Worm (Caenorhabditis elegans) whole organism, young adult: ENCODE data around the gene cah-3.

ENCODE experiments used
- C06A6.2 ChIP-seq: fragments of 200-800 bp; sonication (Bioruptor generic); conservative IDR thresholded peaks from 2 replicates; pipeline ENCODE4 v1.3.6; 2022; ENCODE audit warnings: missing genetic modification characterization, missing compliant biosample characterization
- C17E4.6 ChIP-seq: fragments of 200-800 bp; sonication (Bioruptor generic); IDR thresholded peaks from 2 replicates; pipeline ENCODE4 v1.3.6; 2022; ENCODE audit warnings: missing genetic modification reagents, missing genetic modification characterization, missing compliant biosample characterization
- F23B12.7 ChIP-seq: sonication (generic microtip); optimal IDR thresholded peaks from 2 replicates; lab custom pipeline; 2017; ENCODE audit warnings: missing genetic modification characterization, mild to moderate bottlenecking, missing compliant biosample characterization, antibody characterized with exemption, moderate library complexity; ENCODE audit not compliant: insufficient read depth
- F33H1.4 ChIP-seq: fragments of 200-800 bp; sonication (Bioruptor generic); IDR thresholded peaks from 2 replicates; pipeline ENCODE4 v1.3.6; 2022; ENCODE audit warnings: missing genetic modification reagents, missing genetic modification characterization, missing compliant biosample characterization
- F39B2.1 ChIP-seq: fragments of 200-800 bp; sonication (Bioruptor generic); IDR thresholded peaks from 2 replicates; pipeline ENCODE4 v1.3.6; 2022; ENCODE audit warnings: missing genetic modification reagents, missing genetic modification characterization, missing compliant biosample characterization
- F55B11.4 ChIP-seq: sonication (generic microtip); optimal IDR thresholded peaks from 2 replicates; lab custom pipeline; 2016; ENCODE audit warnings: missing compliant biosample characterization, missing genetic modification characterization, borderline replicate concordance; ENCODE audit not compliant: insufficient read depth
- F57A8.1 ChIP-seq: fragments of 200-800 bp; sonication (Bioruptor generic); optimal IDR thresholded peaks from 2 replicates; lab custom pipeline; 2018; ENCODE audit warnings: mild to moderate bottlenecking, missing genetic modification characterization, moderate library complexity, missing compliant biosample characterization
- Y53F4B.3 ChIP-seq: fragments of 200-800 bp; sonication (Bioruptor generic); IDR thresholded peaks from 2 replicates; pipeline ENCODE4 v1.3.6; 2022; ENCODE audit warnings: missing genetic modification reagents, missing genetic modification characterization, missing compliant biosample characterization
- Y53G8AR.9 ChIP-seq: fragments of 200-800 bp; sonication (Bioruptor generic); conservative IDR thresholded peaks from 2 replicates; pipeline ENCODE4 v1.3.6; 2022; ENCODE audit warnings: missing genetic modification reagents, missing genetic modification characterization, missing compliant biosample characterization
- Y56A3A.18 ChIP-seq: fragments of 200-800 bp; sonication (Bioruptor generic); IDR thresholded peaks from 2 replicates; pipeline ENCODE4 v1.3.6; 2022; ENCODE audit warnings: missing genetic modification reagents, missing genetic modification characterization, missing compliant biosample characterization
- ama-1 ChIP-seq, 3 experiments: fragments of 150-350 bp in 1 of 3; sonication (generic microtip) in 2 of 3; optimal IDR thresholded peaks; 2 replicates each; lab custom pipeline; 2014 to 2018; ENCODE audit warnings: missing biosample characterization in 2 of 3, missing genetic modification characterization in 2 of 3, missing genetic modification reagents in 2 of 3
- atf-7 ChIP-seq: sonication (generic microtip); optimal IDR thresholded peaks from 2 replicates; lab custom pipeline; 2017; ENCODE audit warnings: mild to moderate bottlenecking, missing genetic modification characterization, missing compliant biosample characterization
- athp-1 ChIP-seq: sonication (generic microtip); optimal IDR thresholded peaks from 2 replicates; lab custom pipeline; 2017; ENCODE audit warnings: mild to moderate bottlenecking, missing genetic modification characterization, missing compliant biosample characterization
- attf-3 ChIP-seq: fragments of 200-800 bp; sonication (Bioruptor generic); conservative IDR thresholded peaks from 2 replicates; pipeline ENCODE4 v1.3.6; 2022; ENCODE audit warnings: missing genetic modification reagents, missing genetic modification characterization, missing compliant biosample characterization
- attf-5 ChIP-seq: fragments of 200-800 bp; sonication (Bioruptor generic); optimal IDR thresholded peaks from 2 replicates; lab custom pipeline; 2018; ENCODE audit warnings: mild to moderate bottlenecking, missing genetic modification characterization, missing compliant biosample characterization
- attf-6 ChIP-seq: fragments of 200-800 bp; sonication (Bioruptor generic); IDR thresholded peaks from 2 replicates; pipeline ENCODE4 v1.3.6; 2022; ENCODE audit warnings: missing genetic modification reagents, missing genetic modification characterization, missing compliant biosample characterization
- bed-1 ChIP-seq: fragments of 200-800 bp; sonication (Bioruptor generic); IDR thresholded peaks from 2 replicates; pipeline ENCODE4 v1.3.6; 2022; ENCODE audit warnings: missing genetic modification reagents, missing genetic modification characterization, missing compliant biosample characterization
- cebp-2 ChIP-seq: fragments of 200-800 bp; sonication (Bioruptor generic); IDR thresholded peaks from 2 replicates; pipeline ENCODE4 v1.3.6; 2022; ENCODE audit warnings: missing genetic modification characterization, missing compliant biosample characterization
- ceh-27 ChIP-seq: fragments of 200-800 bp; sonication (Bioruptor generic); optimal IDR thresholded peaks from 2 replicates; lab custom pipeline; 2018; ENCODE audit warnings: mild to moderate bottlenecking, missing genetic modification characterization, moderate library complexity, missing compliant biosample characterization
- ceh-58 ChIP-seq: fragments of 200-800 bp; sonication (Bioruptor generic); IDR thresholded peaks from 2 replicates; pipeline ENCODE4 v1.3.6; 2022; ENCODE audit warnings: missing genetic modification characterization, missing compliant biosample characterization
- ceh-91 ChIP-seq: fragments of 200-800 bp; sonication (Bioruptor generic); IDR thresholded peaks from 2 replicates; pipeline ENCODE4 v1.3.6; 2022; ENCODE audit warnings: missing genetic modification reagents, missing genetic modification characterization, missing compliant biosample characterization
- lag-1 ChIP-seq: fragments of 200-800 bp; sonication (Bioruptor generic); IDR thresholded peaks from 2 replicates; pipeline ENCODE4 v1.3.6; 2022; ENCODE audit warnings: missing genetic modification reagents, missing genetic modification characterization, missing compliant biosample characterization
- let-526 ChIP-seq: fragments of 200-800 bp; sonication (Bioruptor generic); IDR thresholded peaks from 2 replicates; pipeline ENCODE4 v1.3.6; 2022; ENCODE audit warnings: missing genetic modification reagents, missing genetic modification characterization, missing compliant biosample characterization
- let-607 ChIP-seq, 2 experiments: fragments of 200-800 bp in 1 of 2; sonication (Bioruptor generic) in 1 of 2; sonication (generic microtip) in 1 of 2; optimal IDR thresholded peaks; 2 replicates each; lab custom pipeline; 2016 to 2018; ENCODE audit warnings: mild to moderate bottlenecking in 2 of 2, missing compliant biosample characterization in 2 of 2, missing genetic modification characterization in 2 of 2, moderate library complexity in 2 of 2, missing genotype in 1 of 2
- lin-54 ChIP-seq: fragments of 200-800 bp; sonication (Bioruptor generic); optimal IDR thresholded peaks from 2 replicates; lab custom pipeline; 2018; ENCODE audit warnings: mild to moderate bottlenecking, missing genetic modification characterization, missing compliant biosample characterization
- lir-1 ChIP-seq: fragments of 200-800 bp; sonication (Bioruptor generic); conservative IDR thresholded peaks from 2 replicates; pipeline ENCODE4 v1.3.6; 2022; ENCODE audit warnings: missing genetic modification reagents, missing genetic modification characterization, missing compliant biosample characterization
- lsl-1 ChIP-seq: fragments of 200-800 bp; sonication (Bioruptor generic); optimal IDR thresholded peaks from 2 replicates; lab custom pipeline; 2018; ENCODE audit warnings: mild to moderate bottlenecking, missing genetic modification characterization, moderate library complexity, missing compliant biosample characterization
- mcd-1 ChIP-seq: fragments of 200-800 bp; sonication (Bioruptor generic); IDR thresholded peaks from 2 replicates; pipeline ENCODE4 v1.3.6; 2022; ENCODE audit warnings: missing genetic modification reagents, missing genetic modification characterization, missing compliant biosample characterization
- mel-28 ChIP-seq: sonication (generic microtip); optimal IDR thresholded peaks from 2 replicates; lab custom pipeline; 2016; ENCODE audit warnings: borderline replicate concordance, mild to moderate bottlenecking, missing genetic modification characterization, missing compliant biosample characterization
- nfyb-1 ChIP-seq: fragments of 200-800 bp; sonication (Bioruptor generic); IDR thresholded peaks from 2 replicates; pipeline ENCODE4 v1.3.6; 2022; ENCODE audit warnings: missing genetic modification reagents, missing genetic modification characterization, missing compliant biosample characterization
- nhr-27 ChIP-seq: fragments of 200-800 bp; sonication (Bioruptor generic); optimal IDR thresholded peaks from 2 replicates; lab custom pipeline; 2018; ENCODE audit warnings: mild to moderate bottlenecking, missing genetic modification characterization, moderate library complexity, missing compliant biosample characterization
- pha-4 ChIP-seq: fragments of 150-350 bp; sonication (generic microtip); optimal IDR thresholded peaks from 2 replicates; lab custom pipeline; 2014; ENCODE audit warnings: missing biosample characterization, missing genetic modification reagents, missing genetic modification characterization
- sea-2 ChIP-seq: fragments of 200-800 bp; sonication (Bioruptor generic); IDR thresholded peaks from 2 replicates; pipeline ENCODE4 v1.3.6; 2022; ENCODE audit warnings: missing genetic modification characterization, missing compliant biosample characterization
- snpc-1.3 ChIP-seq: sonication (generic microtip); optimal IDR thresholded peaks from 2 replicates; lab custom pipeline; 2017; ENCODE audit warnings: missing genetic modification characterization, mild to moderate bottlenecking, missing compliant biosample characterization, antibody characterized with exemption, moderate library complexity, missing genotype, missing genetic modification reagents; ENCODE audit not compliant: insufficient read depth
- somi-1 ChIP-seq: fragments of 200-800 bp; sonication (Bioruptor generic); optimal IDR thresholded peaks from 2 replicates; lab custom pipeline; 2018; ENCODE audit warnings: mild to moderate bottlenecking, missing genetic modification characterization, missing compliant biosample characterization
- sptf-2 ChIP-seq: fragments of 200-800 bp; sonication (Bioruptor generic); optimal IDR thresholded peaks from 2 replicates; lab custom pipeline; 2018; ENCODE audit warnings: mild to moderate bottlenecking, missing genetic modification characterization, missing compliant biosample characterization
- tbx-9 ChIP-seq: sonication (generic microtip); optimal IDR thresholded peaks from 2 replicates; lab custom pipeline; 2016; ENCODE audit warnings: borderline replicate concordance, missing genetic modification characterization, inconsistent platforms, missing compliant biosample characterization
- tlf-1 ChIP-seq: fragments of 200-800 bp; sonication (Bioruptor generic); optimal IDR thresholded peaks from 2 replicates; lab custom pipeline; 2018; ENCODE audit warnings: mild to moderate bottlenecking, missing genetic modification characterization, missing compliant biosample characterization
- xnd-1 ChIP-seq: sonication (generic microtip); optimal IDR thresholded peaks from 2 replicates; lab custom pipeline; 2016; ENCODE audit warnings: missing genotype, missing genetic modification reagents, missing genetic modification characterization, missing compliant biosample characterization
- zim-3 ChIP-seq: sonication (generic microtip); optimal IDR thresholded peaks from 2 replicates; lab custom pipeline; 2017; ENCODE audit warnings: mild to moderate bottlenecking, missing genetic modification characterization, moderate library complexity, missing compliant biosample characterization
- ztf-18 ChIP-seq: sonication (generic microtip); optimal IDR thresholded peaks from 2 replicates; lab custom pipeline; 2016; ENCODE audit warnings: missing genotype, mild to moderate bottlenecking, missing genetic modification characterization, missing compliant biosample characterization
- ztf-22 ChIP-seq: fragments of 200-800 bp; sonication (Bioruptor generic); optimal IDR thresholded peaks from 2 replicates; lab custom pipeline; 2018; ENCODE audit warnings: mild to moderate bottlenecking, missing genetic modification characterization, moderate library complexity, missing compliant biosample characterization
- ztf-26 ChIP-seq: sonication (generic microtip); optimal IDR thresholded peaks from 2 replicates; lab custom pipeline; 2017; ENCODE audit warnings: missing genetic modification characterization, missing compliant biosample characterization
- ztf-28 ChIP-seq: fragments of 200-800 bp; sonication (Bioruptor generic); IDR thresholded peaks from 2 replicates; pipeline ENCODE4 v1.3.6; 2022; ENCODE audit warnings: missing genetic modification reagents, missing genetic modification characterization, missing compliant biosample characterization

The cah-3 gene

ce11 chrX:16440949-16441348, 46.3 kb upstream of the cah-3 start (continued):
- TF ChIP-seq attf-6 (no peak), tlf-1 (GFP tag; lab: Kevin White, UChicago) (no peak)

- TF ChIP-seq ztf-26: no peak
- TF ChIP-seq snpc-1.3 (tag; lab: Kevin White, UChicago): no peak
- TF ChIP-seq, all 124 proteins: peak for 0
These were observed 43.6 kb upstream of the cah-3 start for ce11 chrX:16443657-16444056.

ce11 chrX:16445793-16446248, 41.5 kb upstream of the cah-3 start, which contains the start of gene twf-2:
twf-2 (plus strand) TSS chrX:16446197.
- TF ChIP-seq lir-1 (GFP tag; lab: Robert Waterston, UW) (no peak), lsl-1 (GFP tag; lab: Kevin White, UChicago) (no peak), F57A8.1 (GFP tag; lab: Kevin White, UChicago) (no peak), lag-1 (no peak), C17E4.6 (GFP tag; lab: Robert Waterston, UW) (no peak), ama-1 (optimal IDR thresholded peaks at IDR 0.05; lab: Kevin White, UChicago) (no peak), ama-1 (GFP tag; optimal IDR thresholded peaks at IDR 0.05; lab: Kevin White, UChicago) (no peak), let-526 (no peak), lin-54 (GFP tag; lab: Kevin White, UChicago) (no peak), Y56A3A.18 (GFP tag; lab: Robert Waterston, UW) (no peak), tbx-9 (tag; lab: Kevin White, UChicago) (no peak), ceh-58 (GFP tag; lab: Robert Waterston, UW) (no peak), Y53F4B.3 (GFP tag; lab: Robert Waterston, UW) (no peak), nfyb-1 (GFP tag; lab: Robert Waterston, UW) (peak; percentile 76; the same call in 1 of the 2 replicates), ztf-22 (GFP tag; lab: Kevin White, UChicago) (peak; percentile 20), athp-1 (tag; lab: Kevin White, UChicago) (no peak), mel-28 (tag; lab: Kevin White, UChicago) (no peak), tlf-1 (GFP tag; lab: Kevin White, UChicago) (no peak), ceh-27 (GFP tag; lab: Kevin White, UChicago) (peak; percentile 48), sptf-2 (GFP tag; lab: Kevin White, UChicago) (no peak), ceh-91 (GFP tag; lab: Robert Waterston, UW) (no peak), cebp-2 (GFP tag; lab: Robert Waterston, UW) (no peak), attf-3 (GFP tag; lab: Robert Waterston, UW) (no peak), bed-1 (GFP tag; lab: Robert Waterston, UW) (no peak), let-607 (tag; optimal IDR thresholded peaks at IDR 0.05; lab: Kevin White, UChicago) (peak; percentile 22 to 28), ztf-18 (tag; lab: Kevin White, UChicago) (peak; percentile 33), C06A6.2 (no peak; the same call in 1 of the 2 replicates), mcd-1 (GFP tag; lab: Robert Waterston, UW) (no peak; the same call in 1 of the 2 replicates), F33H1.4 (GFP tag; lab: Robert Waterston, UW) (no peak), pha-4 (no peak), ztf-28 (GFP tag; lab: Robert Waterston, UW) (0 out of 2 replicates have a peak, but pooled peaks have one; percentile 16), F55B11.4 (tag; lab: Kevin White, UChicago) (no peak), nhr-27 (tag; lab: Kevin White, UChicago) (no peak), Y53G8AR.9 (GFP tag; lab: Robert Waterston, UW) (no peak), xnd-1 (no peak), zim-3 (tag; lab: Kevin White, UChicago) (no peak), sea-2 (GFP tag; lab: Robert Waterston, UW) (no peak), somi-1 (GFP tag; lab: Kevin White, UChicago) (peak; percentile 30), snpc-1.3 (tag; lab: Kevin White, UChicago) (no peak), atf-7 (tag; lab: Kevin White, UChicago) (peak; percentile 56), attf-5 (GFP tag; lab: Kevin White, UChicago) (peak; percentile 56), F23B12.7 (peak; percentile 10), F39B2.1 (GFP tag; lab: Robert Waterston, UW) (no peak)
